Worm (Caenorhabditis elegans) whole organism, young adult: Measurements from ENCODE around the gene M03D4.3.

ENCODE experiments used
- F55B11.4 ChIP-seq: sonication (generic microtip); optimal IDR thresholded peaks from 2 replicates; lab custom pipeline; 2016; ENCODE audit warnings: missing compliant biosample characterization, missing genetic modification characterization, borderline replicate concordance; ENCODE audit not compliant: insufficient read depth
- dox-1 ChIP-seq: fragments of 200-800 bp; sonication (Bioruptor generic); IDR thresholded peaks from 2 replicates; pipeline ENCODE4 v1.3.6; 2022; ENCODE audit warnings: missing genetic modification reagents, missing genetic modification characterization, missing compliant biosample characterization
- ets-4 ChIP-seq: fragments of 200-800 bp; sonication (Bioruptor generic); optimal IDR thresholded peaks from 2 replicates; lab custom pipeline; 2018; ENCODE audit warnings: mild to moderate bottlenecking, missing genetic modification characterization, missing compliant biosample characterization
- let-607 ChIP-seq, 2 experiments: fragments of 200-800 bp in 1 of 2; sonication (Bioruptor generic) in 1 of 2; sonication (generic microtip) in 1 of 2; optimal IDR thresholded peaks; 2 replicates each; lab custom pipeline; 2016 to 2018; ENCODE audit warnings: mild to moderate bottlenecking in 2 of 2, missing compliant biosample characterization in 2 of 2, missing genetic modification characterization in 2 of 2, moderate library complexity in 2 of 2, missing genotype in 1 of 2
- mes-4 ChIP-seq: sonication (generic microtip); optimal IDR thresholded peaks from 2 replicates; lab custom pipeline; 2016; ENCODE audit warnings: missing genotype, missing genetic modification characterization, missing compliant biosample characterization
- snpc-4 ChIP-seq, 5 experiments: fragments of 150-350 bp in 1 of 5; sonication (generic microtip) in 4 of 5; optimal IDR thresholded peaks; 2 replicates each; lab custom pipeline; 2014 to 2018; ENCODE audit warnings: missing genetic modification characterization in 5 of 5, missing biosample characterization in 3 of 5, antibody characterized with exemption in 2 of 5, mild to moderate bottlenecking in 2 of 5, missing compliant biosample characterization in 2 of 5, missing genotype in 2 of 5, moderate library complexity in 2 of 5, missing genetic modification reagents in 1 of 5
- unc-62 ChIP-seq: fragments of 150-350 bp; optimal IDR thresholded peaks from 2 replicates; lab custom pipeline; 2014; ENCODE audit warnings: missing biosample characterization, missing genetic modification reagents, missing genetic modification characterization
- zim-3 ChIP-seq: sonication (generic microtip); optimal IDR thresholded peaks from 2 replicates; lab custom pipeline; 2017; ENCODE audit warnings: mild to moderate bottlenecking, missing genetic modification characterization, moderate library complexity, missing compliant biosample characterization

ce11 chrIV:6076128-6076527 lies 36.1 kb downstream of the M03D4.3 start, which contains the start of gene cpg-20:
- TF ChIP-seq dox-1 (GFP tag; lab: Robert Waterston, UW) = no peak
- no peak for TF ChIP-seq snpc-4 (GFP tag; optimal IDR thresholded peaks at IDR 0.05; lab: Kevin White, UChicago)
- TF ChIP-seq snpc-4 (tag; optimal IDR thresholded peaks at IDR 0.05; lab: Kevin White, UChicago) = no peak
- TF ChIP-seq unc-62 = no peak
- no peak for TF ChIP-seq let-607 (tag; optimal IDR thresholded peaks at IDR 0.05; lab: Kevin White, UChicago)
- no peak for TF ChIP-seq zim-3 (tag; lab: Kevin White, UChicago)
- no peak for TF ChIP-seq ets-4 (GFP tag; lab: Kevin White, UChicago)
- TF ChIP-seq mes-4 (tag; lab: Kevin White, UChicago) = no peak
- no peak for TF ChIP-seq F55B11.4 (tag; lab: Kevin White, UChicago)
